Worm (Caenorhabditis elegans): Measurements from ENCODE around the gene C55A1.6.
"Not testable (repeated sequence)": the region's sequence is repeated elsewhere in the genome, so short reads cannot be mapped to it uniquely, and the experiment has no call there.

- not testable (repeated sequence) for TF ChIP-seq elt-3 (tag; optimal IDR thresholded peaks at IDR 0.05); ztf-4 (tag; optimal IDR thresholded peaks at IDR 0.05); egl-27 (tag; optimal IDR thresholded peaks at IDR 0.05); alr-1 (tag; optimal IDR thresholded peaks at IDR 0.05); lin-13 (GFP tag; optimal IDR thresholded peaks at IDR 0.05)
These were observed 48.1 kb upstream of the C55A1.6 start, which contains the start of gene B0391.14 for ce11 chrV:15599762-15600161.

Data from whole organism, L2 larva.